Worm (Caenorhabditis elegans): ENCODE data around the gene F58G1.8.

DNA sequence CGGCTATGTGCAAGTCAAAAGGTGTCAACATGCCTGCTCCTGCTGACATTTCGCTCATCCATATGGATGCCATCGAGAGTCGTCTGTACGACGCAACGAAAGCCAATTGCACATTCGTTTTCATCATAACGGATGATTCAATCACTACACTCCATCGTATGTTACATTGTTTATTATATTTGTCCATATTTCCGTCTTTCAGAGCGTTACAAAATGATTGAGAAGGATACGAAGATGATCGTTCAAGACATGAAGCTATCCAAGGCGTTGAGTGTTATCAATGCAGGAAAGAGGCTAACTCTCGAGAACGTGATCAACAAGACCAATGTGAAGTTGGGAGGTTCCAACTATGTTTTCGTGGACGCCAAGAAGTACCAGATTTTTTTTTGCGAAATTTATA is 4.0 kb downstream of the F58G1.8 start:
- no peak for TF ChIP-seq egl-27 (tag; optimal IDR thresholded peaks at IDR 0.05)
- no peak for TF ChIP-seq lin-39 (tag; optimal IDR thresholded peaks at IDR 0.05)
- no peak for TF ChIP-seq nhr-237 (tag; optimal IDR thresholded peaks at IDR 0.05)
- no peak for TF ChIP-seq ZK546.5 (tag; optimal IDR thresholded peaks at IDR 0.05)
- TF ChIP-seq nhr-12 (tag; optimal IDR thresholded peaks at IDR 0.05) = no peak
- no peak for TF ChIP-seq ztf-11 (tag; optimal IDR thresholded peaks at IDR 0.05)
- TF ChIP-seq pha-4 (tag; optimal IDR thresholded peaks at IDR 0.05) = no peak
